Worm (Caenorhabditis elegans) whole organism, dauer: ENCODE measurements around the gene srz-11.
"Not testable (repeated sequence)": the region's sequence is repeated elsewhere in the genome, so short reads cannot be mapped to it uniquely, and the experiment has no call there.

Experiments
- unc-62 ChIP-seq: sonication (generic microtip); optimal IDR thresholded peaks from 2 replicates; lab custom pipeline; 2017; ENCODE audit warnings: missing biosample characterization, missing genetic modification reagents, missing genetic modification characterization

srz-11 gene

DNA sequence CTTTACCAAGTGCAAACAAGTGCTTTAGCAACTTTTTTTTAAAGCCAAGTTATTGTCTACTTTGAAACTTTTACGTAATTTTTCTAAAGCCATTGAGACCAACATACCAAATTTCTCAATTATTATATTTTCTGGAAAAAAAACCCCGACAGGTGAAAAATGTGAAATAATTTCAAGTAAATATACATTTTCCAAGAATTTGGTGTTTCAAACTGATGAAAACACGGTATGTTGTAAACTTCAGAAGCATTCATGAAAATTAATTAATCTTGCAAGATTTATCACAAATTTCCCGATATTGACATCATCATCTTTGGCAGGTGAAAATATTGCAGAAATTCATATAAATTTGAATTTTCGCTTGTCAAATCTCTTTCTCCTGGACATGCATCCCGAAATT is at the start of gene srz-11:
srz-11 (plus strand) TSS at position 386 of the 400 bp plus-strand sequence.
- TF ChIP-seq unc-62, result no peak

DNA sequence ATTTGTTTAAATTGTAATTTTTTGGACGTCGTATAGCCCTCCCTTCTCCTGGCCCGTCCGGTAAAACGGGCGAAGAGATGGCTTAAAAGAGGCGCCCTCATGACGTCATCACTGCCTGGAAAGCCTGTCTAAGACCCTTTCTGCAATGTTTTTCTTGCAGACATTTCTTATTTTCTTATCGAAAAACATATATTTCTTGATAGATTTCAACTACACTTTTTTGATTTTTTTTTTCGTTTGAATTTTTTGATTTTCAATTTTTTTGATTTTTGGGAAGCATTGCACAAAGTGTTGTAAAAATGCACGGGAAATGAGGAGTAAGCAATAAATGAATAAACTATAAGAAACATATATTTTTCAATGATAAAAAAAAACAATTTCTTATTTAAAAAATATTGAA is 48.9 kb upstream of the srz-11 start, which contains the start of gene T01G5.6:
T01G5.6 (minus strand) TSS at position 101 of the 400 bp plus-strand sequence.
- TF ChIP-seq unc-62, result no peak

ce11 chrV:15115968-15116367 is 46.9 kb upstream of the srz-11 start, which contains the start of gene T01G5.8:
Gene T01G5.8, plus strand, starts transcription at chrV:15116268.
- TF ChIP-seq unc-62, result not testable (repeated sequence)

DNA sequence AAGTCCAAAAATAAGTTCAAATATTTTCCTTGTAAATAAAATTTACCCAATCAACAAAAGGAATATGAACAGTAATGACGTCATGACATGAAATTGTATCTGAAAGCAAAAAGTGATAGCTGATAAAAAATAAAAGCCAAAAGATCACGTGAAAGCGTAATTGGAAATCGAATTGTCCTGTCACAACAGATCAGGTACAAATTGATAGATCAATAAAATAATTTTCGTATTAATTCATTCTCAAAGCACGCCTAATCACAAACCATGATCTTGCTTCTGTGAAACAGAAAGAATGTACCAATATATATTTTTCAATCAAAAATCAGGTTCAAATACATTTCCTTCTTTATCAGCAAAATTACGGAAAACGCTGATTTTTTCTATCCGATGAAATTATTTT is 43.4 kb upstream of the srz-11 start, which contains the start of gene flor-1:
flor-1 (minus strand) TSS at position 101 of the 400 bp plus-strand sequence.
- TF ChIP-seq unc-62, result no peak

DNA sequence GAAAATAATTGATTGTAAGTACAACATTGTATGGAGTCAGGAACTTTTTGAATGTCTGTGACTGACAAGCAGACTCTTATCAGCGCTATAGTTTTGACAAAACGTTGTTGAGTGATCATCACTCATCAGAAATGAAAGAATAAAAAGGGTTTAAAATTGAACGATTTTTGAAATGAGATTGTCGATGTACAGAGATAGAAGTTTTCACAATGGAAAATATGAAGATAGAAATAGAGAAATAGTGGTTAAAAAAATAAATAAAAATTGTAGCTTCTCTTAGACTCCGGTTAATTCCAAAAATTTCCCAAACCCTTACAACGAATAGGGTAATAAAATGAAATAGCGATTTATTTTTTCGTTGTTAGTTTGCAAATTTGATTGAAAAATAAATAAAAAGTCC is 37.7 kb upstream of the srz-11 start, which contains the start of gene ugt-30:
ugt-30 (minus strand) TSS at position 101 of the 400 bp plus-strand sequence.
- TF ChIP-seq unc-62, result not testable (repeated sequence)

DNA sequence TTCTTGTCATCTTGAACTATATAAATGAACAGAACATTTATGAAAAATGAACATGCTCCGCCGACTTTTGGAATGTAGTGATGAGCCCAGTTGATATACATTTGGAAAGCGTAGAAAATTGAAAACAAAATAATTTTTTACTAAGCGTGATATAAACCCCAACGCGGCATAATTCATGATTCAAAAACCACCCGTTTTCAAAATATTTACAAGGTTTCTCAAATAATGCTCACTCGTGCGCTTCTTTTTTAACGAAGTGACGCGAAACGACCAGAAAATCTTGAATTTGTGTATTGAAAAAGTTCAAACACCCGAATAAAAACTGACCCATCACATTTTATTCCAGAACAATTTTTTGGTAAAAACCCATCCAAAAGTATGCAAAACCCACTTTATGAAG is 35.5 kb upstream of the srz-11 start, which contains the start of gene srj-27:
srj-27 (minus strand) TSS at position 101 of the 400 bp plus-strand sequence.
- no peak for TF ChIP-seq unc-62

- TF ChIP-seq unc-62, result no peak
These were observed 34.9 kb upstream of the srz-11 start, which contains the start of gene srr-7 for ce11 chrV:15127955-15128354. Gene srr-7, plus strand, starts transcription at chrV:15128255.

ce11 chrV:15132423-15132822 is 30.5 kb upstream of the srz-11 start, which contains the start of gene str-171:
Gene str-171, minus strand, starts transcription at chrV:15132523.
- no peak for TF ChIP-seq unc-62

DNA sequence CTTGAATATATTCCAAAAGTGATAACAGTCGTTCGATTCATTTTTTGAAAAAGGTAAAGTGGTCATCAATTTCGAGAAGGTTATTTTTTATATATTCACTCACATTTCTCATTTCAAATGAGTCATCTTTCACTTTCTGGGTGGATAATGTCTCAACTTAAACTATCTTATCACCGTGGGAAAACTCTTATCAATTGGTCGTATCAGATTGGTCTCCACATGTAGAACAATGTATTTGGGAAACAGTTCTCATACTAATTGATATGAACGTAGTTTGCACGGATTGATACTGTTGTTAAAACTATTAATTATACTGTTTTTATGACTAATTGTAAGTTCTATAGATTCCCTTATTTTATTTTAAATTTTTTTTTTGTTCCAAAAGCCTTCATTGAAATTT is 29.1 kb upstream of the srz-11 start:
- no peak for TF ChIP-seq unc-62

DNA sequence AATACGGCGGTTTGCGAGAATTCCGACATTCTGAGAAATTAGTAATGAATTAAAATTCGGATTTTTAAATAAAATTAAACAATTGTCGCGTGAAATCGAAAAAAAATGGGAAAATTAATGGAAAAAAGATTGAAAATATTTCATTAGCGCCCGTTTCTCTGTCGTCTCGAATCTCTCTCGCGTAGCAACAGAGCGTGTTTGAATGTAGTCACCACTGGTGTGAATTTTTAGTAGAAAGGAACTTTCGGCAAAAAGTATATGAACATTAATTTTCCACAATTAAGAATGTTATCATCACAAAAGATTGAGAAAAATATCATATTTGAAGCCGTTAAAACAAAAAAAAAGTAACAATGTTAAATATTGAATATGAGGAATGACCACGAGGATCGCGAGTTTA is 26.1 kb upstream of the srz-11 start, which contains the start of gene aipl-1:
aipl-1 (minus strand) TSS at position 30 of the 400 bp plus-strand sequence.
- TF ChIP-seq unc-62, result no peak

ce11 chrV:15139811-15140210 is 23.1 kb upstream of the srz-11 start:
- no peak for TF ChIP-seq unc-62

DNA sequence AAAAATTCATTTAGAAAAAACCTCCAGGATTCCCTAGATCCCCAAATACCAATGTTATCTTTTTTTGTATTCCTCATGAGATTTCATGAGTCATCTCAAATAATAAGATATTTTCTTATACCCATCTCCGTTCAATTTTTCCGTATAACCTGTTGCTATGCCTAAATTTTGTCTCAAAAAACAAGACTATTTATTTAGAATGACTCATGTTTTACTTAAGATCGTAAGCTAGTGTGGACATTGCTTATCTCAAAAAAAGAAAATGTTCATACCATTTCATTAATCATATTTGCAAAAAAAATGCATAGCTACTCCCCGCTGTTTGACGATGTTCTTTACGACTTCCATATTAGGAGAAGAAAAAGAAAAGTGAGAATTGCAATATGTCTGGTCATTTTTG is 22.6 kb upstream of the srz-11 start, which contains the start of gene K08F9.3:
K08F9.3 (plus strand) TSS at position 301 of the 400 bp plus-strand sequence.
- no peak for TF ChIP-seq unc-62

DNA sequence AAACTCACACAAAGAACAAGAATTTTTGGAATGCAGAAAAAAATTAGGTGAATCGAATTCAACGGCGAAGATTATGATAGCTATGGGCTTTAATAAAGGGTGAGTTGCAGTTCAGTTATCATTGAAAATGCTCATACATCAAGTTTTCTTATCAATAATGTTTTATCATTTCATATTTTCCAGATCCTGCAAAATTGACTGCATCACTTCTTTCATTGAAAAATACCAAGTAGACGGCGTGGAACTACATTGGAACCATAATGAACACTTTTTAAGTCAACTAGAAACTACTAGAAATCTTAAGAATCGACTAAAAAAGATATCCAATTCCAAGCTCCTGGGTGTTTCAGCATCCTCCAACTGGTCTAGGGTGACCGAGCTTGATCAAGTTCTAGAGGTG is 19.6 kb upstream of the srz-11 start, which contains the start of gene K08F9.1:
K08F9.1 (minus strand) TSS at position 101 of the 400 bp plus-strand sequence.
- no peak for TF ChIP-seq unc-62

DNA sequence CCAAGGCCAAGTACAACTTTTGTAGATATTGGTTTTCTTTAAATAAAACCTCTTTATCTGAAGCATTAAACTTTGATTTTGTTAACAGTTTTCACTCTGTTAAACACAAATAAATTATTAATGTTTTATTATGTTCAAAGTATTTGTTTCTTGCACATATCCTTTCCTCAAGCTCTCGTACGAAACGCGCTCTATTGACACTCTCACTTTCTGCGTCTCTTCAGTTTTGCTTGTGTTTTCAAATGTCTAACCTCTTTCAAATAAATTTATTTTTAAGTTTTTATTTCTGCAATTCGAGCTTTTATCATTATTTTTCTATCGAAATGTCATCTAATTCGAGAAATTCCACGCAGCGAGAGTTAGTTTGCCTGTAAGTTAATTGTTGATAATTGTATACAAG is 19.1 kb upstream of the srz-11 start, which contains the start of gene K08F9.4:
K08F9.4 (plus strand) TSS at position 222 of the 400 bp plus-strand sequence.
- TF ChIP-seq unc-62, result no peak

DNA sequence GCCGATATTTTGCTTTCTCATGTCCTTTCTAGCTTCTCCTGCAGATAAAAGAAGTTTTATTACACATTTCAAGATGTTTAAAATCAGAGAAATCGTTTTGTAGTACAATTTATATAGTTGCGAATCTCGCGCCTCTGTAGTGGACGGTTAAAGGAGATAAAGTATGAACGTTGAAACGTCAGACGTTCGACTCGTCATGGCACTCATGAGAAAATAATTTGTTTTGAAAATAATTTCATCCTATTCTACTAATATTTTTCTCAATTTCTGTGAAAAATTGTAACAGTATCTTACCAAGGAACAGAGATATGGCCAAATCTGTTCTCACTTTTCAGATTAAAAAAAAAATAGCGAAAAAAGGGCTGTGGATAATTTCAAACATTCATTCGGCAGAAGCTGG is 15.1 kb upstream of the srz-11 start, which contains the start of gene T09F5.20:
T09F5.20 (minus strand) TSS at position 101 of the 400 bp plus-strand sequence.
- no peak for TF ChIP-seq unc-62

DNA sequence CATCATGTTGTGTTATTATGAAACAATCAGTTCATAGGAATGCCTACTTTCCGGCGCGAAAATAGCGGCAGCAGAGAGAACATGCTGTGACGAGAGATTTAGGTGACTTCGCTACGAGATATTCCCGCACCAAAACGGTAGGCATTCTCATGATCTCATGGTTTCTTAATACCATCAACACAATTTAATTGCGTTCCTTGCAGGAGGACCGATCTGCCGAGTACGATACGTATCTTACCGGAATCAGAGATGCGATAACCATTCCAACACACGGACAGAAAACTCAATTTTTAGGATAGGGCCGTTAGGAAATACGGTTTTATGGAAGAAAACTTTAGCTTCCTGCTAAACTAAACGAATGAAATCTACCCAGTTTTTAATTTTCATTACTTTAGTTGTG is 14.1 kb upstream of the srz-11 start, which contains the start of gene T09F5.1:
T09F5.1 (plus strand) TSS at position 301 of the 400 bp plus-strand sequence.
- no peak for TF ChIP-seq unc-62

- no peak for TF ChIP-seq unc-62
These were observed 12.7 kb upstream of the srz-11 start for ce11 chrV:15150176-15150575.

ce11 chrV:15150661-15151060 is 12.2 kb upstream of the srz-11 start, which contains the start of gene T09F5.2:
Gene T09F5.2, plus strand, starts transcription at chrV:15150961.
- no peak for TF ChIP-seq unc-62
